Worm (Caenorhabditis elegans): ENCODE data around the gene str-208.

The str-208 gene

ce11 chrV:4956529-4956928, at the start of gene str-208:
TSS of gene str-208 (plus strand) at chrV:4956829.
- no peak for TF ChIP-seq unc-62 (GFP tag; optimal IDR thresholded peaks at IDR 0.05)

ce11 chrV:4908591-4908990, 48.0 kb upstream of the str-208 start, which contains the start of gene ugt-13:
TSS of gene ugt-13 (plus strand) at chrV:4908884.
- no peak for TF ChIP-seq unc-62 (GFP tag; optimal IDR thresholded peaks at IDR 0.05)

DNA sequence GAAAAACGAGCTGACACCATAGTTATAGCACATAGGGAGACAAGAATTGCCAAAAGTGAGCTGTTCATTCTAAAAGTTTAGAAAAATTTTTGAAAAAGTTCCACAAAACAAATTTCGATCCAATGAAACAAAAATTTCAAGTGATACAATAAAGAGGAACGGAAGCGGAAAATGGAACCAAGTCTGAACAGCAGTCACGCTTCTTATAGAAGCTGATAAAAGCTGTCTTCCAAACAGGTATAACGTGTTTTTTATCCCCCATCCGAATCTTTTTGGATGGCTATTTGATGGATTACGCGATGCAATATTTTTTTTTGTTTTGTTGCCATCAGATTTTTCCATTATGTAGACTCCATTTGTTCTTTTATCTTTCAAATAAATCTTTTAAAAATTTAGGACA, 44.3 kb upstream of the str-208 start, which contains the start of gene H23N18.5:
Gene H23N18.5, minus strand, starts transcription at position 69 of the 400 bp plus-strand sequence.
- TF ChIP-seq unc-62 (GFP tag; optimal IDR thresholded peaks at IDR 0.05) = no peak

- no peak for TF ChIP-seq unc-62 (GFP tag; optimal IDR thresholded peaks at IDR 0.05)
These were observed 42.8 kb upstream of the str-208 start for ce11 chrV:4913853-4914252.

DNA sequence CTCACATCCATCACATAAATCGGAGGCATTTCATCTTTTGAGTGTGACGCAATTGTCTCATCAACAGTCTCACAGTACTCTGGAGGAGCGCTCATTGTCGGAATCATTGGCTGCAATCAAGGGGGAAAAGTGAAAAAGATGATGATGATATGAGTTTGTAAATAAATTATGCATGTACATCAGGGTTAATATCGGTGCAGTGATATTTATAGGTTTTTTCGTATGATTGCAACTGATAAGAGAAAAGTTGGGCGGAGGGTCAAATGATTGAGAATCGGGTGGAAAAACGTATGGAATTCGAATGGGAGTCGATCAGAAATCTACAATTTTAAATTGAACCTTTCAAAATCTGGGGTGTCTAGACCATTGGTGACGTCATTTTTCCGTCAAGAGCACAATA, 41.8 kb upstream of the str-208 start, which contains the start of gene H23N18.6:
Gene H23N18.6, minus strand, starts transcription at position 201 of the 400 bp plus-strand sequence.
- TF ChIP-seq unc-62 (GFP tag; optimal IDR thresholded peaks at IDR 0.05) = no peak

DNA sequence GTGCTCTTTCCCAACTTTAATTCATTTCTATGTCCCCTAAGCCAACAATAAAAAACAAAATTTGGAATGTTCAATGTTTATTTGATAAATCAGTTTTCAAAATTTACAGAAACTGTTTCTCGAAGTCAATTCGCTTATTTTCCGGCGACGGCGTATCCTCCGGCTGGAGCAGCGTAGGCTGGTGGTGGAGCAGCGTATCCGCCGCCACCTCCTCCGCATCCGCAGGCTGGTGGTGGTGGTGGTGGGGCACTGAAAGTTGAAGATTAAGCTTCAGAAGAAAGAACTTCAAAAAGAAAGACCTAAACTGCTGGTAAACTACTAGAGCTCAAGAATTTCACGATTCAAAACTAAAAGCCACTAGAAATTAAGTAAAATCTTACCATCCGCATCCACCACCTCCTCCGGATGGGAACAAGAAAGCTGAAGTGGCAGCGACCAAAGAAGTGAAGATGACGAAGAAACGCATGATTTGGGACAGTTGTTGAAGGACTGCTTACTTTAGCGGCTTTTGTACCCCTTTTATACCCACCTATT, 38.5 kb upstream of the str-208 start, which contains the start of gene C02E7.7:
Gene C02E7.7, minus strand, starts transcription at position 484 of the 534 bp plus-strand sequence.
- no peak for TF ChIP-seq unc-62 (GFP tag; optimal IDR thresholded peaks at IDR 0.05)

DNA sequence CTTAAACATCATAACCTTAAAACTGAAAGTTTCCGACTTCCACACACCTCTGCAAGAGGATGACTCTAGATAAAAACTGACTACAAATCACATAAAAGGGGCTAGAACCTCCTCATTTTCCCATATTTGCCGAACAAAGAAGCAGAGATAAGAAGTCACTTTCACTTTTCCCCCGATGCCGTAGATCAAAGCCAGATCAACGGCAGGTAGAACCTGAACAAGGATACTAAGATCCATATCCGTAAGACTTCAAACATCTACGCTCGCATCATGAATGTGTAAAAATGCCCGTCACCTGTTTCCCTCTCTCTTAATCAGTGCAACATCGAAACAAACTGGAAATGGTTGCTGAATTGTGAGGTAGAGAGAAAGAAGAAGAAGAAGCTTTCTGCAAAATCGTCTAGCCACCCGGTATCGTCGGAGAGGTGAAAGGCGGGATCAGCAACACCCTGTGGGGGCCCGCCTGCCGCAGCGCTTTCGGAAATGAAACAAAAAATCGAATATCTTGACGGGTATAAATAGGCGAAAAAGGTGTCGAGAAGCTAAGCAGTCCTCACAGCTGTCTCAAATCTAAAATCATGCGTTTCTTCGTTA, 37.9 kb upstream of the str-208 start, which contains the start of gene C02E7.6:
Gene C02E7.6, plus strand, starts transcription at position 544 of the 594 bp plus-strand sequence.
- TF ChIP-seq unc-62 (GFP tag; optimal IDR thresholded peaks at IDR 0.05) = no peak

- TF ChIP-seq unc-62 (GFP tag; optimal IDR thresholded peaks at IDR 0.05) = no peak
These were observed 35.9 kb upstream of the str-208 start, which contains the start of the genes C02E7.8 and srh-23 for ce11 chrV:4920690-4921152. TSS of gene C02E7.8 (minus strand) at chrV:4920790. TSS of gene srh-23 (plus strand) at chrV:4921102.

ce11 chrV:4922024-4922423, 34.6 kb upstream of the str-208 start, which contains the start of gene srh-22:
TSS of gene srh-22 (plus strand) at chrV:4922324.
- no peak for TF ChIP-seq unc-62 (GFP tag; optimal IDR thresholded peaks at IDR 0.05)

- no peak for TF ChIP-seq unc-62 (GFP tag; optimal IDR thresholded peaks at IDR 0.05)
These were observed 32.0 kb upstream of the str-208 start, which contains the start of gene srh-20 for ce11 chrV:4924618-4925017. TSS of gene srh-20 (plus strand) at chrV:4924918.

- TF ChIP-seq unc-62 (GFP tag; optimal IDR thresholded peaks at IDR 0.05) = no peak
These were observed 30.3 kb upstream of the str-208 start, which contains the start of gene srh-21 for ce11 chrV:4926371-4926770. TSS of gene srh-21 (plus strand) at chrV:4926671.

ce11 chrV:4929842-4930241, 26.8 kb upstream of the str-208 start, which contains the start of gene str-205:
TSS of gene str-205 (minus strand) at chrV:4929942.
- no peak for TF ChIP-seq unc-62 (GFP tag; optimal IDR thresholded peaks at IDR 0.05)

DNA sequence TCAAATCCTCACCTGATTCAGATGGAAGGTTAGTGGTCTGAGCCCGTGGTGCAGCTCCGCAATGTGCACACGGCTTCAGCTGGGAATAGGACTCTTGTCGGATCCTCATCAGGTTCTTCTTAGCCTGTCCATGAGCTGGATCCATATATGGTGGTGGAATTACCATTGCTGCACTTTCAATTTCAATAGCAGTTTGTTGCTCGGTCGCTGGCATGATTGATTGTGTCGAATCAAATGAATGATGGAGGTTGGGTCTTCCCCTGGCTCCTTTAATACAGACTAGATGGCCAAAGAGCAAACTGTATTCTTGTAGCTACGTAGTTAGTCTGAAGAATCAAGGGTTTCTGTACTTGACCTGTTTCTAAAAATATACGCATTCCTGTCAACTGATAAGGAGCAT, 23.8 kb upstream of the str-208 start, which contains the start of gene C02E7.10:
Gene C02E7.10, minus strand, starts transcription at position 232 of the 400 bp plus-strand sequence.
- TF ChIP-seq unc-62 (GFP tag; optimal IDR thresholded peaks at IDR 0.05) = no peak

- TF ChIP-seq unc-62 (GFP tag; optimal IDR thresholded peaks at IDR 0.05) = no peak
These were observed 23.4 kb upstream of the str-208 start for ce11 chrV:4933268-4933667.

- no peak for TF ChIP-seq unc-62 (GFP tag; optimal IDR thresholded peaks at IDR 0.05)
These were observed 22.2 kb upstream of the str-208 start, which contains the start of gene catp-2 for ce11 chrV:4934406-4934805. TSS of gene catp-2 (plus strand) at chrV:4934706.

DNA sequence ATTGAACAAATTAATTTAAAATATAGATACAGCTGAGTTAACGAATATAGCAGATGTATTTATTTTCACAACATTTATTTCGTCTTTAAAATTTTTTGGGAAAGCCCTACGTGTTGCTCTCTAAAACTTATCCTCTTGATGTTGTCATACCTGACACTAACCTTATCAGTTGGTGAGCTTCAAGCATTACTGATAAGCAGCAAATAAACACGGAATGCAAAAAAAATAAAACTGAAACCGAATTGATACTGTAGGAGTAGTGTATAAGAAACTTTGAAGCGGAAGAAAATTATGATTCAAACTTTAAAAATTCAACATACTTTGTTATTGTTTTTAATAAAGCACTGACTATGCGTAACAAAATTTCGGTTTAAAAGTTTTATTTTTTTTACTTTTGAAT, 21.5 kb upstream of the str-208 start:
- TF ChIP-seq unc-62 (GFP tag; optimal IDR thresholded peaks at IDR 0.05) = no peak

DNA sequence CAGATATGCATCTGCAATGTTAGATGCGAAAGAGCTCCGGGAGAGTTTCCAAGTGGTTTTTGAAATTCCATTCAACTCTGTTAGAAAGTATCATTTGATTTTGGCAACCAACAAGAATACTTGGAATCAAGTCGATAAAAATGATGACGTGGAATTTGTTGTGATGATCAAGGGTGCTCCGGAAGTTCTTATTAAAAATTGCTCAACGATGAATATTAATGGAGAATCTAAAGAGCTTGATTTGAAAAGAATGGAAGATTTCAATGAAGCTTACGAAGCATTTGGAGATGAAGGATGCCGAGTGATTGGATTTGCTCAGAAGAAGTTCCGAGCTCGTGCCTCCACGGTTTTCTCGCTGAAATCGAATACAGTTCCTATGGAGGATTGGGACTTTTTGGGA, 19.3 kb upstream of the str-208 start:
- TF ChIP-seq unc-62 (GFP tag; optimal IDR thresholded peaks at IDR 0.05) = no peak
